Worm (Caenorhabditis elegans) whole organism, L4 larva: ENCODE measurements around the gene cpr-9.
A peak's percentile ranks its signal among the peaks of the same experiment; 100 is the strongest.

Experiments used
- F44E2.7 ChIP-seq: fragments of 200-800 bp; sonication (Bioruptor generic); IDR thresholded peaks from 2 replicates; pipeline ENCODE4 v2.1.2; 2022; ENCODE audit warnings: missing genetic modification characterization, missing compliant biosample characterization
- T20F7.1 ChIP-seq: fragments of 200-800 bp; sonication (Bioruptor generic); optimal IDR thresholded peaks from 2 replicates; lab custom pipeline; 2018; ENCODE audit warnings: mild to moderate bottlenecking, missing genetic modification characterization, missing compliant biosample characterization
- Y105C5A.15 ChIP-seq: fragments of 200-800 bp; sonication (Bioruptor generic); IDR thresholded peaks from 2 replicates; pipeline ENCODE4 v1.3.6; 2022; ENCODE audit warnings: missing genetic modification characterization, missing compliant biosample characterization
- Y48G9A.11 ChIP-seq: fragments of 200-800 bp; sonication (Bioruptor generic); IDR thresholded peaks from 2 replicates; pipeline ENCODE4 v1.3.6; 2022; ENCODE audit warnings: missing genetic modification reagents, missing genetic modification characterization, missing compliant biosample characterization
- Y5F2A.4 ChIP-seq: fragments of 200-800 bp; sonication (Bioruptor generic); optimal IDR thresholded peaks from 2 replicates; lab custom pipeline; 2018; ENCODE audit warnings: mild to moderate bottlenecking, missing genetic modification characterization, missing compliant biosample characterization
- ZK337.2 ChIP-seq: fragments of 200-800 bp; sonication (Bioruptor generic); IDR thresholded peaks from 2 replicates; pipeline ENCODE4 v1.3.6; 2022; ENCODE audit warnings: missing genetic modification reagents, missing genetic modification characterization, missing compliant biosample characterization
- aha-1 ChIP-seq: fragments of 150-350 bp; peaks from one replicate; lab custom pipeline; 2014; ENCODE audit warnings: missing biosample characterization, missing genetic modification characterization
- arid-1 ChIP-seq: fragments of 200-800 bp; sonication (Bioruptor generic); conservative IDR thresholded peaks from 2 replicates; pipeline ENCODE4 v1.3.6; 2022; ENCODE audit warnings: missing genetic modification reagents, missing genetic modification characterization, missing compliant biosample characterization
- attf-4 ChIP-seq: sonication (generic microtip); optimal IDR thresholded peaks from 3 replicates; lab custom pipeline; 2017; ENCODE audit warnings: missing biosample characterization, missing genetic modification characterization
- ctbp-1 ChIP-seq: fragments of 200-800 bp; sonication (Bioruptor generic); IDR thresholded peaks from 2 replicates; pipeline ENCODE4 v1.3.6; 2022; ENCODE audit warnings: missing genetic modification reagents, missing genetic modification characterization, missing compliant biosample characterization
- dmd-6 ChIP-seq: fragments of 200-800 bp; sonication (Bioruptor generic); IDR thresholded peaks from 2 replicates; pipeline ENCODE4 v1.3.6; 2022; ENCODE audit warnings: missing genetic modification reagents, missing genetic modification characterization, missing compliant biosample characterization
- dmd-9 ChIP-seq: fragments of 200-800 bp; sonication (Bioruptor generic); IDR thresholded peaks from 2 replicates; pipeline ENCODE4 v1.3.6; 2022; ENCODE audit warnings: missing genetic modification reagents, missing genetic modification characterization, missing compliant biosample characterization
- duxl-1 ChIP-seq: sonication (generic microtip); optimal IDR thresholded peaks from 2 replicates; lab custom pipeline; 2016; ENCODE audit warnings: mild to moderate bottlenecking, missing genetic modification characterization, moderate library complexity, missing compliant biosample characterization; ENCODE audit not compliant: poor library complexity
- dve-1 ChIP-seq: sonication (generic microtip); optimal IDR thresholded peaks from 2 replicates; lab custom pipeline; 2017; ENCODE audit warnings: antibody characterized with exemption, mild to moderate bottlenecking, missing genetic modification characterization, missing compliant biosample characterization; ENCODE audit not compliant: insufficient read depth
- egl-27 ChIP-seq: sonication (generic microtip); optimal IDR thresholded peaks from 3 replicates; lab custom pipeline; 2017; ENCODE audit warnings: missing biosample characterization, missing genetic modification reagents, missing genetic modification characterization
- fkh-10 ChIP-seq: fragments of 150-350 bp; optimal IDR thresholded peaks from 2 replicates; lab custom pipeline; 2014; ENCODE audit warnings: missing biosample characterization, missing genetic modification reagents, missing genetic modification characterization
- fos-1 ChIP-seq: fragments of 150-350 bp; optimal IDR thresholded peaks from 2 replicates; lab custom pipeline; 2014; ENCODE audit warnings: missing biosample characterization, missing genetic modification characterization
- hif-1 ChIP-seq, 2 experiments: sonication (generic microtip); optimal IDR thresholded peaks; 2 replicates each; lab custom pipeline; 2016 to 2017; ENCODE audit warnings: missing compliant biosample characterization in 2 of 2, missing genetic modification characterization in 2 of 2, missing genetic modification reagents in 2 of 2, missing genotype in 2 of 2, mild to moderate bottlenecking in 1 of 2
- jun-1 ChIP-seq: fragments of 150-350 bp; optimal IDR thresholded peaks from 2 replicates; lab custom pipeline; 2014; ENCODE audit warnings: missing biosample characterization, missing genetic modification reagents, missing genetic modification characterization
- lim-7 ChIP-seq: fragments of 200-800 bp; sonication (Bioruptor generic); IDR thresholded peaks from 2 replicates; pipeline ENCODE4 v1.3.6; 2022; ENCODE audit warnings: missing genetic modification characterization, missing compliant biosample characterization
- lin-1 ChIP-seq: fragments of 200-800 bp; sonication (Bioruptor generic); IDR thresholded peaks from 2 replicates; pipeline ENCODE4 v1.3.6; 2022; ENCODE audit warnings: missing genetic modification reagents, missing genetic modification characterization, missing compliant biosample characterization
- lin-13 ChIP-seq: fragments of 150-350 bp; optimal IDR thresholded peaks from 2 replicates; lab custom pipeline; 2014; ENCODE audit warnings: missing biosample characterization, missing genetic modification reagents, missing genetic modification characterization
- lin-38 ChIP-seq: fragments of 200-800 bp; sonication (Bioruptor generic); IDR thresholded peaks from 2 replicates; pipeline ENCODE4 v1.3.6; 2022; ENCODE audit warnings: missing genetic modification reagents, missing genetic modification characterization, missing compliant biosample characterization
- lsy-2 ChIP-seq, 2 experiments: fragments of 150-350 bp in 1 of 2; sonication (generic microtip) in 1 of 2; optimal IDR thresholded peaks; 2 replicates each; lab custom pipeline; 2014 to 2017; ENCODE audit warnings: missing biosample characterization in 2 of 2, missing genetic modification characterization in 2 of 2
- mdl-1 ChIP-seq, 2 experiments: fragments of 150-350 bp in 1 of 2; sonication (generic microtip) in 1 of 2; optimal IDR thresholded peaks; 2 replicates each; lab custom pipeline; 2014 to 2017; ENCODE audit warnings: missing biosample characterization in 2 of 2, missing genetic modification characterization in 2 of 2
- mep-1 ChIP-seq: fragments of 150-350 bp; sonication (generic microtip); optimal IDR thresholded peaks from 3 replicates; lab custom pipeline; 2014; ENCODE audit warnings: missing biosample characterization, missing genetic modification characterization
- mes-2 ChIP-seq: sonication (generic microtip); optimal IDR thresholded peaks from 2 replicates; lab custom pipeline; 2016; ENCODE audit warnings: missing genotype, mild to moderate bottlenecking, missing genetic modification characterization, missing compliant biosample characterization; ENCODE audit not compliant: poor library complexity, severe bottlenecking
- nhr-11 ChIP-seq: fragments of 150-350 bp; optimal IDR thresholded peaks from 2 replicates; lab custom pipeline; 2014; ENCODE audit warnings: missing biosample characterization, missing genetic modification characterization
- nhr-111 ChIP-seq: fragments of 200-800 bp; sonication (Bioruptor generic); optimal IDR thresholded peaks from 2 replicates; lab custom pipeline; 2018; ENCODE audit warnings: mild to moderate bottlenecking, missing genetic modification characterization, missing compliant biosample characterization
- nhr-237 ChIP-seq: sonication (generic microtip); optimal IDR thresholded peaks from 2 replicates; lab custom pipeline; 2017; ENCODE audit warnings: missing biosample characterization, missing genetic modification characterization
- nhr-28 ChIP-seq: fragments of 150-350 bp; optimal IDR thresholded peaks from 2 replicates; lab custom pipeline; 2014; ENCODE audit warnings: missing biosample characterization, missing genetic modification characterization
- nhr-48 ChIP-seq: sonication (generic microtip); optimal IDR thresholded peaks from 2 replicates; lab custom pipeline; 2016; ENCODE audit warnings: mild to moderate bottlenecking, missing genetic modification characterization, missing compliant biosample characterization
- nhr-6 ChIP-seq: fragments of 150-350 bp; optimal IDR thresholded peaks from 2 replicates; lab custom pipeline; 2014; ENCODE audit warnings: missing biosample characterization, missing genetic modification characterization
- pha-4 ChIP-seq, 2 experiments: fragments of 150-350 bp in 1 of 2; fragments of 200-800 bp in 1 of 2; sonication (Bioruptor generic) in 1 of 2; IDR thresholded peaks in 1 of 2; optimal IDR thresholded peaks in 1 of 2; 2 replicates each; pipeline versions ENCODE4 v1.3.6 to Lab custom; 2014 to 2022; ENCODE audit warnings: missing genetic modification characterization in 2 of 2, missing genetic modification reagents in 2 of 2, missing biosample characterization in 1 of 2, missing compliant biosample characterization in 1 of 2
- spr-1 ChIP-seq: sonication (generic microtip); optimal IDR thresholded peaks from 2 replicates; lab custom pipeline; 2016; ENCODE audit warnings: mild to moderate bottlenecking, missing genetic modification characterization, missing compliant biosample characterization
- unc-62 ChIP-seq, 3 experiments: fragments of 150-350 bp in 1 of 3; sonication (generic microtip); optimal IDR thresholded peaks in 2 of 3; peaks in 1 of 3; 1 replicate in 1 of 3; 2 replicates in 2 of 3; lab custom pipeline; 2014 to 2017; ENCODE audit warnings: missing biosample characterization in 3 of 3, missing genetic modification characterization in 3 of 3, missing genetic modification reagents in 3 of 3, missing genotype in 1 of 3
- vab-7 ChIP-seq: fragments of 200-800 bp; sonication (Bioruptor generic); IDR thresholded peaks from 2 replicates; pipeline ENCODE4 v1.3.6; 2022; ENCODE audit warnings: missing genetic modification reagents, missing genetic modification characterization, missing compliant biosample characterization
- zfp-2 ChIP-seq: sonication (generic microtip); optimal IDR thresholded peaks from 2 replicates; lab custom pipeline; 2016; ENCODE audit warnings: mild to moderate bottlenecking, missing genetic modification characterization, missing compliant biosample characterization

cpr-9 gene

DNA sequence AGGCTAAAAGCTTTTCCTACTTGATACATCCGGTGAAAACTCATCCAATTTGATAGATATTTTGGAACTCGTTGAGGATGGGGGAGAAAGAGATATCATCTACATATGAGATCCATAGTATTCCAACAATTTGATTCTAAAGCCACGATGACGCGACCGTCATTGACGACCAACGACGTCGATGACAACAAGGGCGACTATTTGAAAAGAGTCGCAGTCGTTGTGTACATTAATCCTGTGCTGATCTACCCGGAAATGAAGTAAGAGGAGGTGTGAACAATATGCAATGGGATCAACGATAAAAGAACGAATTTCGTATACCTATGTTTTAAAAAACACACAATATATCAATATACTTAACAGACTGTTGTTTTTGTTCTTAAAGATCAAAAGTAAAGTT lies 25.3 kb downstream of the cpr-9 start:
- TF ChIP-seq Y48G9A.11 (GFP tag; lab: Robert Waterston, UW) (no peak), mep-1 (tag; lab: Kevin White, UChicago) (no peak), T20F7.1 (GFP tag; lab: Kevin White, UChicago) (no peak), F44E2.7 (GFP tag; lab: Robert Waterston, UW) (no peak), nhr-237 (tag; lab: Kevin White, UChicago) (no peak), nhr-48 (tag; lab: Kevin White, UChicago) (no peak)

DNA sequence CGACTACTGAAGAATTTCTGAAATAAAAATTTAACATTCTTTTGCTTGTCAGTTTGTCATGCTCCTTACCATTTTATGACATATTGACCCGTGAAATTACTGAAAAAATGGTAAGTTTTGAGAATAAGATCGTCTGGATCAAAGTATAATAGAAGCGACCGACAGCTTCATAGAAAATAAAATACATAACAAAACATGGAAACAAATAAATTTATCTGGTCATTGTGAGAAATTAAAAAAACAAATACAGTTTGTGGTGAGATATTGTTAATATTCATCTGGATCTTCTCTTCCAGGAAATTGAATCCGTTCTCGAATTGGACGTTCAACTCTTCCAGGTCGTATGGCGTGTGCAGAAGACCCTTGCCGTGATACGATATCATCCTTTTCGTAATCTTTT lies 29.2 kb downstream of the cpr-9 start, which contains the start of gene pkc-1:
Gene pkc-1 (minus strand): TSS at position 101 of the 400 bp plus-strand sequence.
- TF ChIP-seq ZK337.2 (GFP tag; lab: Robert Waterston, UW) (no peak), egl-27 (no peak), aha-1 (tag; lab: Kevin White, UChicago) (peak; percentile 52), fos-1 (no peak)

DNA sequence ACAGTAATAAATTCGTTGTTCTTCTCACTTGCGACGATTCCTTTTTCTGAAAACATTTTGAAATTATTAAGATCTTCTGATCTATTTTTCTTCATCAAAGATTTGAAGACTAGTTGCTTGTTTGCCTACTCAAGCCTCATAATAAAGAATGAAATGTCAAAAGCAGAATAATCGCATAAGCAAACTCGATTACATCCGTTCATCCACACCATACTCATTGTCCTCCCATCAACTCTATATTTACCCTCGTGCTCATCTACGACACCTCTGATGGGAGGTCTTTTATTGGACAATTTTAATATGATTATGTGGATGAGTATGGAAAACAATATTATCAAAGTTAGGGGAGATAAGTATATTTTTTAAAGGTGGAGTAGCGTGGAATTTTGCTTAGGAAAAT lies 31.0 kb downstream of the cpr-9 start:
- TF ChIP-seq lin-13 (no peak), fkh-10 (GFP tag; lab: Kevin White, UChicago) (no peak), F44E2.7 (GFP tag; lab: Robert Waterston, UW) (no peak), arid-1 (GFP tag; lab: Robert Waterston, UW) (no peak), Y105C5A.15 (GFP tag; lab: Robert Waterston, UW) (no peak), aha-1 (tag; lab: Kevin White, UChicago) (peak; percentile 13), nhr-111 (no peak), zfp-2 (no peak)

DNA sequence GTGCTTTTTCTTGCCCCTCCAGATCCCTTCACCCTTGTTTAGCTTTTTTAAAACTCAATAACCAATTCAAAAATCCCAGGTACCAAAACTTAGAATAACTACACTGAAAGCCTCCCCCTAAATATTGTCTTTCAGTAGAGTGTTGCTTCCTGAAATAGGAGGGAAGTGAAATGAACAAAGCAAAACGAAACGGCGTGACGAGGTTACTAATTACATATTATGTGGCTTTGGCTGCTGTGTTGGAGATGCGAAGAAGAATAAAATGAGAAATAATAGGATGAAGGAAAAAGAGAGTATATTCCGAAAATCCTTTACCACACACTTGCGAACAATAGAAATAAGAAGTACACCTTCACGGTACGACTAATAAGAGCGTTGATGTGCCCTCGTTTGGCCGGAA lies 33.3 kb downstream of the cpr-9 start:
- TF ChIP-seq Y105C5A.15 (GFP tag; lab: Robert Waterston, UW) (no peak), mdl-1 (tag; optimal IDR thresholded peaks at IDR 0.05; lab: Kevin White, UChicago) (no peak), Y5F2A.4 (GFP tag; lab: Kevin White, UChicago) (no peak), lim-7 (no peak), attf-4 (tag; lab: Kevin White, UChicago) (no peak)

DNA sequence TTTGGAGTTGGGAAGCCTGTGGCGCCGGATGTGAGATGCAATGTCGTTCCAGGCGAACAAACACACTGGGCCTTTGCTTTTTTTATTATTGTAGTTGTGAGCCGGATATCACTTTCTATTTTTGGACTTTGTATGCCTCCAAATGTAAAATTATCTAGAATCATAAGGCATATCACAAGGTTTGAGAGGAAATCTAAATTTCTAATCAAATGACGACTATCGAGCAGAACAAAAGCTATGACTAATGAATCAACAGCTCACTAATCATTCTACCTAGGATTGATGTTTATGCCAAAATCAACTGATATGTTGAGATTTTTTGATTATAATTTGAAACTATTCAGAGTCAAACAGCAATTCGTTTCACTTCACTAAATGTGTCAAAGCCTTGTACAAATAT lies 35.0 kb downstream of the cpr-9 start:
- TF ChIP-seq duxl-1 (tag; lab: Kevin White, UChicago) (no peak), unc-62 (GFP tag; optimal IDR thresholded peaks at IDR 0.05 in 1 of 2; lab: Kevin White, UChicago) (peak in 1 of 2 experiments; percentile 64), unc-62 (tag; optimal IDR thresholded peaks at IDR 0.05; lab: Kevin White, UChicago) (no peak)
- TF ChIP-seq, all 104 proteins: peak for 1

DNA sequence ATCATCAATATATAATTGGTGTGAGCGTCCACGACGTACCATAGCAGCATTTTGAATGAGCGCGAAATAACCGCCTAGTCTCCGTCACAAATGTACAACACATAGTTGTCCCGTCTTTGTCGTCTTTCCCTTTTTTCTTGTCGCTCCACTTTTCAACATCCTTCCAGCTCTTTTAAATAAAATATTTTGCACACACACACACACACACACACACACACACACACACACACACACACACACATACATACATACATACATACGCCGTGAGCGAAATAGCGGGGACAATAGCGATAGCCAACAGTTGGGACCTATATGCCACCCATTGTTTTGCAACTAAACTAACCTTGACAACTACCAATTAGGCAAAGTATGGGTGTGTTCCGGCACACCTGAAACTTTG lies 35.5 kb downstream of the cpr-9 start:
- TF ChIP-seq aha-1 (tag; lab: Kevin White, UChicago) (peak; percentile 63), lsy-2 (tag; optimal IDR thresholded peaks at IDR 0.05; lab: Kevin White, UChicago) (peak in 1 of 2 experiments; percentile 20), attf-4 (tag; lab: Kevin White, UChicago) (no peak), mes-2 (peak; percentile 33)

DNA sequence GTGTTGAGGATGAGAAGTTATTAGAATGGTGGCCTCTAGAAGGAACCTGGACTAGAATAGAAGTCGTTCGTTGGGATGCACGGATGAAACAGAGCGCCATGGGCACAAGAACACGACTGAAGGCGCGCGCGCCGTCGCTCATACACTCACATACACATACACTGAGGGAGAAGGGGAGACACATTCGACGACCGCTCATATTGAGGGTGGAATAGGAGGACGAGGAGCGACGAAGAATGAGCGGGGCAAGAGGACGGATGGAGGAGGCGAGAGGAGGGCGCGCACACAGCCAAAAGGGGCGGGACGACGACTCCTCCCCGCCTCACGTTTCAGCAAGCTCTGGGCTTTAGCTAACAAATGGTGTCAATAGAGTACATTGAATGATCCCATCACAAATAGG lies 35.9 kb downstream of the cpr-9 start:
- TF ChIP-seq ctbp-1 (GFP tag; lab: Robert Waterston, UW) (0 out of 2 replicates have a peak, but pooled peaks have one; percentile 15), vab-7 (GFP tag; lab: Robert Waterston, UW) (no peak), dmd-6 (no peak), F44E2.7 (GFP tag; lab: Robert Waterston, UW) (no peak), attf-4 (tag; lab: Kevin White, UChicago) (no peak), pha-4 (GFP tag; IDR thresholded peaks at IDR 0.05; lab: Robert Waterston, UW) (no peak), pha-4 (tag; optimal IDR thresholded peaks at IDR 0.05; lab: Kevin White, UChicago) (no peak), nhr-28 (tag; lab: Kevin White, UChicago) (no peak), dve-1 (tag; lab: Kevin White, UChicago) (no peak), lin-38 (GFP tag; lab: Robert Waterston, UW) (peak; percentile 28; the same call in 1 of the 2 replicates), nhr-6 (peak; percentile 25), lin-1 (GFP tag; lab: Robert Waterston, UW) (no peak), lsy-2 (tag; optimal IDR thresholded peaks at IDR 0.05; lab: Kevin White, UChicago) (peak in 1 of 2 experiments; percentile 12), dmd-9 (GFP tag; lab: Robert Waterston, UW) (no peak), hif-1 (tag; optimal IDR thresholded peaks at IDR 0.05; lab: Kevin White, UChicago) (peak in 1 of 2 experiments; percentile 14), spr-1 (tag; lab: Kevin White, UChicago) (peak; percentile 18), jun-1 (tag; lab: Kevin White, UChicago) (no peak), nhr-11 (no peak), unc-62 (GFP tag; optimal IDR thresholded peaks at IDR 0.05 in 1 of 2; lab: Kevin White, UChicago) (no peak), unc-62 (tag; optimal IDR thresholded peaks at IDR 0.05; lab: Kevin White, UChicago) (no peak)
